Fruit fly (Drosophila melanogaster) S2 (cell line): ENCODE data around the gene CG14062.

Experiments used
- CG8478 ChIP-seq: fragments of >200 bp; optimal IDR thresholded peaks from 2 replicates; lab custom pipeline; 2018
- CTCF ChIP-seq, 2 experiments: fragments of >200 bp; optimal IDR thresholded peaks; 2 replicates each; lab custom pipeline; 2018

Gene CG14062

dm6 chr3R:28634981-28635930 lies 7.4 kb downstream of the CG14062 start, which contains the start of gene CG10011:
Gene CG10011 (minus strand): TSS chr3R:28635099.
- TF ChIP-seq CTCF (optimal IDR thresholded peaks at IDR 0.05; lab: Kevin White, UChicago), result peak; percentile 88 to 90
- no peak for TF ChIP-seq CG8478 (lab: Kevin White, UChicago)

dm6 chr3R:28634261-28634980 lies 8.3 kb downstream of the CG14062 start:
- no peak for TF ChIP-seq CTCF (optimal IDR thresholded peaks at IDR 0.05; lab: Kevin White, UChicago)
- no peak for TF ChIP-seq CG8478 (lab: Kevin White, UChicago)

dm6 chr3R:28633746-28634145 lies 8.9 kb downstream of the CG14062 start:
- TF ChIP-seq CG8478 (lab: Kevin White, UChicago) (no peak), CTCF (optimal IDR thresholded peaks at IDR 0.05; lab: Kevin White, UChicago) (no peak)

dm6 chr3R:28631753-28632152 lies 10.9 kb downstream of the CG14062 start:
- no peak for TF ChIP-seq CG8478 (lab: Kevin White, UChicago)
- no peak for TF ChIP-seq CTCF (optimal IDR thresholded peaks at IDR 0.05; lab: Kevin White, UChicago)

- TF ChIP-seq CTCF (optimal IDR thresholded peaks at IDR 0.05; lab: Kevin White, UChicago) (no peak), CG8478 (lab: Kevin White, UChicago) (no peak)
Measured at dm6 chr3R:28630861-28631260, 11.8 kb downstream of the CG14062 start.

- TF ChIP-seq CTCF (optimal IDR thresholded peaks at IDR 0.05; lab: Kevin White, UChicago) (no peak), CG8478 (lab: Kevin White, UChicago) (no peak)
Measured at dm6 chr3R:28630092-28630491, 12.6 kb downstream of the CG14062 start.

dm6 chr3R:28629186-28629979 lies 13.3 kb downstream of the CG14062 start:
- TF ChIP-seq CG8478 (lab: Kevin White, UChicago) (no peak), CTCF (optimal IDR thresholded peaks at IDR 0.05; lab: Kevin White, UChicago) (no peak)

- no peak for TF ChIP-seq CG8478 (lab: Kevin White, UChicago)
- TF ChIP-seq CTCF (optimal IDR thresholded peaks at IDR 0.05; lab: Kevin White, UChicago), result no peak
Measured at dm6 chr3R:28628696-28629095, 14.0 kb downstream of the CG14062 start.

- TF ChIP-seq CTCF (optimal IDR thresholded peaks at IDR 0.05; lab: Kevin White, UChicago) (no peak), CG8478 (lab: Kevin White, UChicago) (no peak)
Measured at dm6 chr3R:28627267-28627666, 15.4 kb downstream of the CG14062 start.

- no peak for TF ChIP-seq CTCF (optimal IDR thresholded peaks at IDR 0.05; lab: Kevin White, UChicago)
- no peak for TF ChIP-seq CG8478 (lab: Kevin White, UChicago)
Measured at dm6 chr3R:28623564-28623963, 19.1 kb downstream of the CG14062 start.

dm6 chr3R:28623115-28623514 lies 19.6 kb downstream of the CG14062 start:
- no peak for TF ChIP-seq CTCF (optimal IDR thresholded peaks at IDR 0.05; lab: Kevin White, UChicago)
- TF ChIP-seq CG8478 (lab: Kevin White, UChicago), result no peak

- TF ChIP-seq CG8478 (lab: Kevin White, UChicago) (no peak), CTCF (optimal IDR thresholded peaks at IDR 0.05; lab: Kevin White, UChicago) (no peak)
Measured at dm6 chr3R:28620813-28621212, 21.9 kb downstream of the CG14062 start.

dm6 chr3R:28605835-28606234 lies 36.9 kb downstream of the CG14062 start, which contains the start of gene CG9986:
Gene CG9986 (plus strand): TSS chr3R:28606079.
- TF ChIP-seq CG8478 (lab: Kevin White, UChicago) (no peak), CTCF (optimal IDR thresholded peaks at IDR 0.05; lab: Kevin White, UChicago) (peak in 1 of 2 experiments; percentile 42)

- TF ChIP-seq CTCF (optimal IDR thresholded peaks at IDR 0.05; lab: Kevin White, UChicago) (no peak), CG8478 (lab: Kevin White, UChicago) (no peak)
Measured at dm6 chr3R:28603561-28603960, 39.1 kb downstream of the CG14062 start.
